Fruit fly (Drosophila melanogaster): ENCODE measurements around the gene CG5280.

CG5280 gene

DNA sequence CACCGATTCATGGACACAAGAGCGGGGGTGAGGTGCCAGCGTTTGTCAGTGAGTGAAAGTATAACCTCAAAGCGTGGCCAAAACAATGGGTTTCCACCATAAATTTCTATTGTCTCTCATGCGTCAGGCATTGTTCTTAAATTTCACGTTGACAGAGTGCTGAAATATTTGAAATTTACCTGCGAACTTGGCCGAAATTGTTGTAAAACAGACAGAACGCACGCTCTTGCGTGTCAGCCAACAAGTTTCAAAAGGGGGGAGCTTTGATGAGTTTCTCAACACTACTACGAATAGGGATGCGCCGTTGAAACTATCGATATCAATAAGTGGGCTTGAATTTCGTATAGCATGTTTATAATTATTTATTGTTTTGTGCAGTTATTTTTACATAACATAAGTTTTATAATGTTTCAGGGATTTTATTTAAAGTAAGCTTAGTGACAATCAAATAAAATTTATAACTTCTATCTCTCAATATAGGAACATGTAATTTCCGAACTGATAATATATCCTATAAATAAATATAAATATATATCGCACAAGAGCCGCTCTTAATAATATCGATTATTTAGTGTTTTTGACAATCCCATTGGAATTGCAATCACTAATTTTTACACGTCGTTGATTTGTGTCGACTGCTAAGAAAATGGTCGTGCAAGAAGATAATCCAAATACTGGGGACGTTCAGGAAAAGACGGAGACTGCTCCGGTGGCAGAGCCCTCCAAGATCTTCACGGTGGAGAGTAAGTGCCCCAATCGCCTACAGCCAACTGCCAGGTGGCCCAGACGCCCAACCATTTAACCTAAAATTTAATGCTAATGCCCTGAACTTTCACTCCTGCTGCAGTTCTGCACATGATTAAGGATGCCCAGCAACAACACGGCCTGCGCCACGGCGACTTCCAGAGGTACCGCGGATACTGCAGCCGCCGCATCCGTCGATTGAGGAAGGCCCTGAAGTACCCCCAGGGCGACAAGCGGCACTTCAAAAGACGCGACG lies 15.2 kb downstream of the CG5280 start, which contains the start of the genes pix and Srp68 (continued):
- TF ChIP-seq Trl (optimal IDR thresholded peaks at IDR 0.05) (no peak), Trl (GFP tag; optimal IDR thresholded peaks at IDR 0.05) (peak; percentile 51), CG4328 (GFP tag; optimal IDR thresholded peaks at IDR 0.05) (peak; percentile 64), Rx (GFP tag; IDR thresholded peaks at IDR 0.05) (no peak), C15 (GFP tag; IDR thresholded peaks at IDR 0.05) (no peak), CG17829 (tag; optimal IDR thresholded peaks at IDR 0.05) (peak; percentile 76), lbe (GFP tag; optimal IDR thresholded peaks at IDR 0.05) (peak; percentile 51), crol (GFP tag; IDR thresholded peaks at IDR 0.05) (peak; percentile 99), nerfin-2 (GFP tag; IDR thresholded peaks at IDR 0.05; ENCODE audit: partially characterized antibody) (peak; percentile 45; the same call in 1 of the 2 replicates), CG8089 (GFP tag; optimal IDR thresholded peaks at IDR 0.05) (peak; percentile 19), Ets65A (GFP tag) (peak; percentile 92), Sox100B (GFP tag; optimal IDR thresholded peaks at IDR 0.05) (no peak), CG13123 (GFP tag; optimal IDR thresholded peaks at IDR 0.05) (peak; percentile 34), p53 (GFP tag; optimal IDR thresholded peaks at IDR 0.05) (peak; percentile 66), sug (tag; optimal IDR thresholded peaks at IDR 0.05) (peak; percentile 79), CG8388 (GFP tag; optimal IDR thresholded peaks at IDR 0.05) (no peak), HmgZ (tag; optimal IDR thresholded peaks at IDR 0.05) (peak; percentile 43), CG3726 (GFP tag; IDR thresholded peaks at IDR 0.05) (no peak), Gug (GFP tag; IDR thresholded peaks at IDR 0.05) (no peak), CG18011 (GFP tag; optimal IDR thresholded peaks at IDR 0.05) (peak; percentile 36), Hr3 (GFP tag; optimal IDR thresholded peaks at IDR 0.05) (peak; percentile 74), Aef1 (GFP tag; IDR thresholded peaks at IDR 0.05) (no peak; the same call in 2 of the 3 replicates), CG2116 (GFP tag; optimal IDR thresholded peaks at IDR 0.05) (peak; percentile 92), CG7745 (tag; optimal IDR thresholded peaks at IDR 0.05) (no peak), kay (GFP tag; optimal IDR thresholded peaks at IDR 0.05) (peak; percentile 30), ham (GFP tag; IDR thresholded peaks at IDR 0.05) (no peak), CG17912 (GFP tag; optimal IDR thresholded peaks at IDR 0.05) (peak; percentile 26), CG4404 (GFP tag; IDR thresholded peaks at IDR 0.05) (peak; percentile 64), Tbp (GFP tag; optimal IDR thresholded peaks at IDR 0.05) (no peak), Myb (GFP tag; optimal IDR thresholded peaks at IDR 0.05) (peak; percentile 16), seq (GFP tag; IDR thresholded peaks at IDR 0.05) (no peak), wor (GFP tag; IDR thresholded peaks at IDR 0.05) (no peak), sna (GFP tag; IDR thresholded peaks at IDR 0.05; ENCODE audit: partially characterized antibody) (peak; percentile 75), gro (GFP tag; optimal IDR thresholded peaks at IDR 0.05) (no peak), ro (GFP tag; IDR thresholded peaks at IDR 0.05) (no peak), gem (tag; optimal IDR thresholded peaks at IDR 0.05) (no peak), CG14860 (GFP tag; IDR thresholded peaks at IDR 0.05; ENCODE audit: partially characterized antibody) (peak; percentile 80), YL-1 (GFP tag; optimal IDR thresholded peaks at IDR 0.05) (peak; percentile 81), scrt (GFP tag; optimal IDR thresholded peaks at IDR 0.05) (peak; percentile 48), CG18476 (GFP tag; optimal IDR thresholded peaks at IDR 0.05) (peak; percentile 40), her (GFP tag; optimal IDR thresholded peaks at IDR 0.05) (no peak), CG15696 (tag; optimal IDR thresholded peaks at IDR 0.05) (peak; percentile 66), CG11504 (tag; optimal IDR thresholded peaks at IDR 0.05) (no peak), sens (GFP tag) (peak; percentile 91), cwo (GFP tag; optimal IDR thresholded peaks at IDR 0.05) (no peak), CG1024 (GFP tag; IDR thresholded peaks at IDR 0.05) (no peak), CG6254 (GFP tag; optimal IDR thresholded peaks at IDR 0.05) (no peak), lilli (GFP tag; optimal IDR thresholded peaks at IDR 0.05) (peak; percentile 75), fd102C (GFP tag; optimal IDR thresholded peaks at IDR 0.05) (no peak)
